Worm (Caenorhabditis elegans): ENCODE results near the gene ZK742.7.

DNA sequence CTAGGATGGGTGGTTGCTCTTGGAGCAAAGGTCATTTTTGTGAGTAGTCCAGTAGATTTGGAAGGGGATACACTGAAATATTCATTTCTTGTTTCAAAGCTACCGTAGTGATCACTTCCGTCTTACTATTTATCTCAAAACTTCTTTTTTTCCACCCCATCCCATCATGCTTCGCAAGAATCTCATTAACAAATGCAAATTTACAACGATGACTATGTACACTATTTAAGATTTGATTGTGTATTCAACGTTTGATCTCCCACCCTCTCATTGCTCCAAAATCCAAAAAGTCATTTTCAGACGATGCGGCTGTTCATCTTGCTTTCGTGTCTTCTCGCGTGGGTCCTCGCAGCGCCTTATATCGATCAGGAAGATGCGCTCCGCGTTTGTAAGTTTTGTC lies 5.1 kb upstream of the ZK742.7 start, which contains the start of gene flp-21:
- TF ChIP-seq lir-3 (tag; optimal IDR thresholded peaks at IDR 0.05; ENCODE audit: poor library complexity) (no peak), lsy-2 (tag; optimal IDR thresholded peaks at IDR 0.05) (no peak), lin-13 (GFP tag; optimal IDR thresholded peaks at IDR 0.05) (no peak)

Measured in whole organism, L1 larva.